Fruit fly (Drosophila melanogaster) ovary, adult (tissue): ENCODE results near the gene CG42331.

ENCODE experiments used
- CG17801 ChIP-seq: fragments of 200-800 bp; optimal IDR thresholded peaks from 2 replicates; lab custom pipeline; 2019; ENCODE audit warnings: missing biosample characterization, mild to moderate bottlenecking, missing genetic modification characterization, moderate library complexity; ENCODE audit not compliant: partially characterized antibody

CG42331 gene

dm6 chr3R:24771273-24772231, at the start of gene CG42331:
Gene CG42331, plus strand, starts transcription at chr3R:24772181.
- TF ChIP-seq CG17801: no peak

- TF ChIP-seq CG17801: no peak
These were observed 45.6 kb upstream of the CG42331 start for dm6 chr3R:24726347-24726891.

- TF ChIP-seq CG17801: no peak
These were observed 44.9 kb upstream of the CG42331 start for dm6 chr3R:24727038-24727437.

dm6 chr3R:24749055-24749992, 22.7 kb upstream of the CG42331 start, which contains the start of gene tld:
Gene tld, plus strand, starts transcription at chr3R:24749731.
- TF ChIP-seq CG17801: no peak

dm6 chr3R:24753561-24754027, 18.4 kb upstream of the CG42331 start, which contains the start of gene asp:
Gene asp, plus strand, starts transcription at chr3R:24753849.
- no peak for TF ChIP-seq CG17801

- TF ChIP-seq CG17801: no peak
These were observed 7.0 kb upstream of the CG42331 start, which contains the start of gene AstA for dm6 chr3R:24764971-24765370. Gene AstA, minus strand, starts transcription at chr3R:24765071.

- no peak for TF ChIP-seq CG17801
These were observed 5.3 kb upstream of the CG42331 start for dm6 chr3R:24766684-24767083.

- TF ChIP-seq CG17801: no peak
These were observed 4.2 kb upstream of the CG42331 start for dm6 chr3R:24767667-24768340.

dm6 chr3R:24768538-24769401, 3.2 kb upstream of the CG42331 start, which contains the start of gene CG13631:
Gene CG13631, plus strand, starts transcription at chr3R:24769351.
- TF ChIP-seq CG17801: peak; percentile 90

- TF ChIP-seq CG17801: no peak
These were observed 2.4 kb upstream of the CG42331 start for dm6 chr3R:24769601-24770000.

- TF ChIP-seq CG17801: no peak
These were observed 1.0 kb downstream of the CG42331 start for dm6 chr3R:24773016-24773415.

dm6 chr3R:24773422-24773821, 1.4 kb downstream of the CG42331 start:
- no peak for TF ChIP-seq CG17801

dm6 chr3R:24777101-24777500, 5.1 kb downstream of the CG42331 start:
- TF ChIP-seq CG17801: no peak

dm6 chr3R:24778218-24778739, 6.3 kb downstream of the CG42331 start:
- no peak for TF ChIP-seq CG17801
